Fruit fly (Drosophila melanogaster) whole organism, pupa: ENCODE results near the gene ebi.

Experiments
- CG12605 ChIP-seq: fragments of 200-800 bp; sonication (Bioruptor generic); IDR thresholded peaks from 2 replicates; pipeline ENCODE4 v1.3.6; 2022; ENCODE audit warnings: missing biosample characterization, missing genetic modification characterization
- CG13204 ChIP-seq: fragments of 200-800 bp; sonication (Bioruptor generic); optimal IDR thresholded peaks from 2 replicates; lab custom pipeline; 2018; ENCODE audit warnings: missing biosample characterization, mild to moderate bottlenecking, missing genetic modification characterization, moderate library complexity
- CG14655 ChIP-seq: fragments of 200-800 bp; sonication (Bioruptor generic); optimal IDR thresholded peaks from 3 replicates; lab custom pipeline; 2017; ENCODE audit warnings: mild to moderate bottlenecking, missing biosample characterization, missing genetic modification reagents, missing genetic modification characterization
- CG17806 ChIP-seq: fragments of 200-800 bp; sonication (Bioruptor generic); optimal IDR thresholded peaks from 2 replicates; lab custom pipeline; 2018; ENCODE audit warnings: missing biosample characterization, mild to moderate bottlenecking, missing genetic modification characterization, moderate library complexity
- CG32121 ChIP-seq: fragments of 200-800 bp; sonication (Bioruptor generic); IDR thresholded peaks from 2 replicates; pipeline ENCODE4 v1.3.6; 2022; ENCODE audit warnings: missing biosample characterization, missing genetic modification characterization
- CG34367 ChIP-seq: fragments of 200-800 bp; sonication (Bioruptor generic); optimal IDR thresholded peaks from 2 replicates; lab custom pipeline; 2018; ENCODE audit warnings: missing biosample characterization, mild to moderate bottlenecking, missing genetic modification characterization
- CG8159 ChIP-seq: fragments of 200-800 bp; sonication (Bioruptor generic); optimal IDR thresholded peaks from 3 replicates; lab custom pipeline; 2018; ENCODE audit warnings: missing biosample characterization, mild to moderate bottlenecking, missing genetic modification characterization, moderate library complexity
- CG8301 ChIP-seq: fragments of 200-800 bp; sonication (Bioruptor generic); optimal IDR thresholded peaks from 2 replicates; lab custom pipeline; 2018; ENCODE audit warnings: missing biosample characterization, mild to moderate bottlenecking, missing genetic modification characterization
- CG9948 ChIP-seq: fragments of 200-800 bp; sonication (Bioruptor generic); optimal IDR thresholded peaks from 2 replicates; lab custom pipeline; 2018; ENCODE audit warnings: missing biosample characterization, mild to moderate bottlenecking, missing genetic modification characterization, moderate library complexity
- EcR ChIP-seq: fragments of 200-800 bp; sonication (Bioruptor generic); optimal IDR thresholded peaks from 3 replicates; lab custom pipeline; 2019; ENCODE audit warnings: missing biosample characterization, missing genetic modification characterization, mild to moderate bottlenecking, moderate library complexity, missing genetic modification reagents
- Ets98B ChIP-seq: fragments of 200-800 bp; sonication (Bioruptor generic); IDR thresholded peaks from 2 replicates; pipeline ENCODE4 v1.3.6; 2022; ENCODE audit warnings: missing biosample characterization, missing genetic modification characterization

DNA sequence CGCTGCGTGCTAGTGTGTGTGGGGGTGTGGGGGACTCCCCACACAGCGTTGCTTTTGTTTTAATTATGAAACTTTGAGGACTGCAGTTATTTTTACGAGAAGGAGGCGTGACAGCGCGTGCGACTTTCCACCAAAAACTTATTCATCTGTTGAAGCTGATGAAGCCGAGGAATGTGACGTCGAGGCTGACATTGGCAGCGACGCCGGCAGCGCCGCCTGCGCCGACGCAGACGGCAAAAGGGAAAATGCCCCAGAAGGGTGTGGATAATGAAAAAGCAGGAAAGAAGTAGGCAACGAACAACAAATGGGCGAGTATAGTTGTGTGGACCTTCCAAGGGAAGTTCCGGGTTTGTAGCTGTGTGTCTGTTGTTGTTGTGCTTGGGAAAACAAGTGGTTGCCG is 52.8 kb downstream of the ebi start:
- TF ChIP-seq CG14655 (GFP tag; lab: Kevin White, UChicago) (no peak), CG13204 (GFP tag; lab: Kevin White, UChicago) (no peak), EcR (GFP tag; lab: Kevin White, UChicago) (no peak), CG32121 (no peak), Ets98B (GFP tag; lab: Robert Waterston, UW) (no peak), CG8301 (tag; lab: Kevin White, UChicago) (no peak), CG8159 (tag; lab: Kevin White, UChicago) (no peak), CG34367 (tag; lab: Kevin White, UChicago) (no peak), CG9948 (no peak), CG12605 (GFP tag; lab: Robert Waterston, UW) (no peak), CG17806 (no peak)
